Worm (Caenorhabditis elegans) whole organism, L3 larva: ENCODE measurements around the gene mrg-1.
A peak's percentile ranks its signal among the peaks of the same experiment; 100 is the strongest.

Source experiments
- R02D3.7 ChIP-seq: fragments of 150-350 bp; optimal IDR thresholded peaks from 2 replicates; lab custom pipeline; 2014; ENCODE audit warnings: missing biosample characterization, missing genetic modification characterization
- ZK546.5 ChIP-seq: sonication (generic microtip); optimal IDR thresholded peaks from 2 replicates; lab custom pipeline; 2017; ENCODE audit warnings: missing biosample characterization, missing genetic modification characterization
- aly-2 ChIP-seq: fragments of 150-350 bp; optimal IDR thresholded peaks from 2 replicates; lab custom pipeline; 2014; ENCODE audit warnings: missing biosample characterization, missing genetic modification characterization
- ama-1 ChIP-seq: fragments of 150-350 bp; optimal IDR thresholded peaks from 2 replicates; lab custom pipeline; 2018
- ceh-28 ChIP-seq: fragments of 150-350 bp; optimal IDR thresholded peaks from 2 replicates; lab custom pipeline; 2014; ENCODE audit warnings: missing biosample characterization, missing genetic modification reagents, missing genetic modification characterization
- ceh-82 ChIP-seq: fragments of 150-350 bp; optimal IDR thresholded peaks from 2 replicates; lab custom pipeline; 2014; ENCODE audit warnings: missing biosample characterization, missing genetic modification characterization
- ceh-9 ChIP-seq: sonication (generic microtip); optimal IDR thresholded peaks from 2 replicates; lab custom pipeline; 2018; ENCODE audit warnings: missing biosample characterization, missing genetic modification characterization
- daf-12 ChIP-seq: fragments of 150-350 bp; optimal IDR thresholded peaks from 2 replicates; lab custom pipeline; 2014; ENCODE audit warnings: missing biosample characterization, missing genetic modification reagents, missing genetic modification characterization
- egl-27 ChIP-seq: sonication (generic microtip); optimal IDR thresholded peaks from 4 replicates; lab custom pipeline; 2017; ENCODE audit warnings: missing biosample characterization, missing genetic modification reagents, missing genetic modification characterization
- elt-1 ChIP-seq: fragments of 150-350 bp; optimal IDR thresholded peaks from 2 replicates; lab custom pipeline; 2014; ENCODE audit warnings: missing biosample characterization, missing genetic modification characterization
- elt-2 ChIP-seq: sonication (generic microtip); optimal IDR thresholded peaks from 2 replicates; lab custom pipeline; 2016; ENCODE audit warnings: missing genetic modification reagents, mild to moderate bottlenecking, missing genetic modification characterization, missing compliant biosample characterization
- elt-3 ChIP-seq, 3 experiments: fragments of 150-350 bp in 1 of 3; sonication (generic microtip) in 2 of 3; optimal IDR thresholded peaks; 2 replicates in 2 of 3; 4 replicates in 1 of 3; lab custom pipeline; 2014 to 2017; ENCODE audit warnings: missing biosample characterization in 3 of 3, missing genetic modification characterization in 3 of 3
- eor-1 ChIP-seq, 2 experiments: fragments of 150-350 bp; optimal IDR thresholded peaks; 2 replicates each; lab custom pipeline; 2014 to 2018; ENCODE audit warnings: missing biosample characterization in 2 of 2, missing genetic modification characterization in 2 of 2
- fkh-10 ChIP-seq: sonication (generic microtip); optimal IDR thresholded peaks from 2 replicates; lab custom pipeline; 2017; ENCODE audit warnings: missing biosample characterization, missing genetic modification reagents, missing genetic modification characterization
- fkh-2 ChIP-seq: fragments of 150-350 bp; optimal IDR thresholded peaks from 2 replicates; lab custom pipeline; 2014; ENCODE audit warnings: missing biosample characterization, missing genetic modification reagents, missing genetic modification characterization
- fos-1 ChIP-seq: fragments of 150-350 bp; optimal IDR thresholded peaks from 2 replicates; lab custom pipeline; 2014; ENCODE audit warnings: missing biosample characterization, missing genetic modification characterization
- hmg-11 ChIP-seq: sonication (generic microtip); optimal IDR thresholded peaks from 2 replicates; lab custom pipeline; 2016; ENCODE audit warnings: missing genetic modification characterization, missing compliant biosample characterization
- jun-1 ChIP-seq: fragments of 150-350 bp; optimal IDR thresholded peaks from 2 replicates; lab custom pipeline; 2014; ENCODE audit warnings: missing biosample characterization, missing genetic modification reagents, missing genetic modification characterization
- lin-15B ChIP-seq: fragments of 150-350 bp; optimal IDR thresholded peaks from 2 replicates; lab custom pipeline; 2014; ENCODE audit warnings: missing biosample characterization, missing genetic modification characterization
- lin-39 ChIP-seq: fragments of 150-350 bp; optimal IDR thresholded peaks from 2 replicates; lab custom pipeline; 2018; ENCODE audit warnings: missing biosample characterization, missing genetic modification reagents, missing genetic modification characterization
- lsy-12 ChIP-seq: sonication (generic microtip); optimal IDR thresholded peaks from 2 replicates; lab custom pipeline; 2016; ENCODE audit warnings: mild to moderate bottlenecking, missing genetic modification characterization, missing compliant biosample characterization
- mdl-1 ChIP-seq: fragments of 150-350 bp; optimal IDR thresholded peaks from 2 replicates; lab custom pipeline; 2014; ENCODE audit warnings: missing biosample characterization, missing genetic modification characterization
- mml-1 ChIP-seq: fragments of 150-350 bp; sonication (generic microtip); optimal IDR thresholded peaks from 3 replicates; lab custom pipeline; 2014; ENCODE audit warnings: missing biosample characterization, missing genetic modification characterization
- nhr-11 ChIP-seq: fragments of 150-350 bp; optimal IDR thresholded peaks from 2 replicates; lab custom pipeline; 2014; ENCODE audit warnings: missing biosample characterization, missing genetic modification characterization
- nhr-12 ChIP-seq: fragments of 150-350 bp; optimal IDR thresholded peaks from 2 replicates; lab custom pipeline; 2014; ENCODE audit warnings: missing biosample characterization, missing genetic modification characterization
- nhr-23 ChIP-seq: fragments of 150-350 bp; optimal IDR thresholded peaks from 2 replicates; lab custom pipeline; 2014; ENCODE audit warnings: missing biosample characterization, missing genetic modification reagents, missing genetic modification characterization
- nhr-237 ChIP-seq: fragments of 150-350 bp; optimal IDR thresholded peaks from 2 replicates; lab custom pipeline; 2014; ENCODE audit warnings: missing biosample characterization, missing genetic modification characterization
- nhr-28 ChIP-seq: fragments of 150-350 bp; optimal IDR thresholded peaks from 2 replicates; lab custom pipeline; 2014; ENCODE audit warnings: missing biosample characterization, missing genetic modification characterization
- nhr-43 ChIP-seq: sonication (generic microtip); optimal IDR thresholded peaks from 2 replicates; lab custom pipeline; 2016; ENCODE audit warnings: mild to moderate bottlenecking, missing genetic modification characterization, missing compliant biosample characterization; ENCODE audit not compliant: poor library complexity, severe bottlenecking
- nhr-67 ChIP-seq: fragments of 150-350 bp; optimal IDR thresholded peaks from 2 replicates; lab custom pipeline; 2014; ENCODE audit warnings: missing biosample characterization, missing genetic modification characterization
- nhr-76 ChIP-seq: fragments of 150-350 bp; sonication (generic microtip); optimal IDR thresholded peaks from 5 replicates; lab custom pipeline; 2014; ENCODE audit warnings: missing biosample characterization, missing genetic modification characterization
- nhr-77 ChIP-seq: fragments of 150-350 bp; optimal IDR thresholded peaks from 2 replicates; lab custom pipeline; 2014; ENCODE audit warnings: missing biosample characterization, missing genetic modification characterization
- pha-4 ChIP-seq: fragments of 150-350 bp; optimal IDR thresholded peaks from 2 replicates; lab custom pipeline; 2014; ENCODE audit warnings: missing biosample characterization, missing genetic modification reagents, missing genetic modification characterization
- pqm-1 ChIP-seq: fragments of 150-350 bp; optimal IDR thresholded peaks from 2 replicates; lab custom pipeline; 2017; ENCODE audit warnings: missing biosample characterization, missing genetic modification characterization, inconsistent platforms
- sea-2 ChIP-seq: fragments of 150-350 bp; sonication (generic microtip); optimal IDR thresholded peaks from 4 replicates; lab custom pipeline; 2014; ENCODE audit warnings: missing biosample characterization, missing genetic modification reagents, missing genetic modification characterization
- skn-1 ChIP-seq: fragments of 150-350 bp; optimal IDR thresholded peaks from 2 replicates; lab custom pipeline; 2014; ENCODE audit warnings: missing biosample characterization, missing genetic modification characterization
- snpc-4 ChIP-seq: fragments of 150-350 bp; optimal IDR thresholded peaks from 2 replicates; lab custom pipeline; 2014; ENCODE audit warnings: missing biosample characterization, missing genetic modification characterization
- tbx-2 ChIP-seq: sonication (generic microtip); optimal IDR thresholded peaks from 2 replicates; lab custom pipeline; 2016; ENCODE audit warnings: mild to moderate bottlenecking, missing genetic modification characterization, missing compliant biosample characterization
- unc-39 ChIP-seq: sonication (generic microtip); optimal IDR thresholded peaks from 4 replicates; lab custom pipeline; 2017; ENCODE audit warnings: missing biosample characterization, missing genetic modification characterization
- unc-62 ChIP-seq: fragments of 150-350 bp; sonication (generic microtip); optimal IDR thresholded peaks from 4 replicates; lab custom pipeline; 2014; ENCODE audit warnings: missing biosample characterization, missing genetic modification reagents, missing genetic modification characterization
- zag-1 ChIP-seq: fragments of 150-350 bp; optimal IDR thresholded peaks from 2 replicates; lab custom pipeline; 2014; ENCODE audit warnings: missing biosample characterization, missing genetic modification characterization
- ztf-11 ChIP-seq: fragments of 150-350 bp; optimal IDR thresholded peaks from 2 replicates; lab custom pipeline; 2014; ENCODE audit warnings: missing biosample characterization, missing genetic modification characterization
- ztf-4 ChIP-seq: fragments of 150-350 bp; optimal IDR thresholded peaks from 2 replicates; lab custom pipeline; 2014; ENCODE audit warnings: missing biosample characterization, missing genetic modification characterization

The mrg-1 gene

DNA sequence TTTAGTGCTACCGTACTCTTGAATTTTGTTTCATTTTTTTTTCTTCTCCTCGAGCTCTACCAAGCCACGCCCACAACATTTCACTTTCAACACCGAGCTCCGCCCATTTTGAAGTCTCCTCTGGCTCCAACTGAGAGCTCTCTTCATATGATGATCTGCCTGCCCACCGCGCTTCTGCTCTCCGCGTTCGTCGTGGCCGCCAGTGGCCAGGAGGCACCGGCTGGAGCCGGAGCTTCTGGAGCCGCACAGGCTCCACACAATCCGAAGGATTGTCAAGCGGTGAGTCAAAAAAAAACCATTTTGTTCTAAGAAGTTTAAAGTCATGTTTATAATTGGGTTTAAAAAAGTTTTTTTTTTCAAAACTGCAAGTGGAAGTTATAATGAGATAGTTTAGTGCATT lies 35.9 kb upstream of the mrg-1 start, which contains the start of gene flp-14:
Gene flp-14, plus strand, starts transcription at position 146 of the 400 bp plus-strand sequence.
- TF ChIP-seq nhr-28 (no peak), nhr-23 (tag; lab: Kevin White, UChicago) (no peak), egl-27 (tag; lab: Kevin White, UChicago) (no peak)

DNA sequence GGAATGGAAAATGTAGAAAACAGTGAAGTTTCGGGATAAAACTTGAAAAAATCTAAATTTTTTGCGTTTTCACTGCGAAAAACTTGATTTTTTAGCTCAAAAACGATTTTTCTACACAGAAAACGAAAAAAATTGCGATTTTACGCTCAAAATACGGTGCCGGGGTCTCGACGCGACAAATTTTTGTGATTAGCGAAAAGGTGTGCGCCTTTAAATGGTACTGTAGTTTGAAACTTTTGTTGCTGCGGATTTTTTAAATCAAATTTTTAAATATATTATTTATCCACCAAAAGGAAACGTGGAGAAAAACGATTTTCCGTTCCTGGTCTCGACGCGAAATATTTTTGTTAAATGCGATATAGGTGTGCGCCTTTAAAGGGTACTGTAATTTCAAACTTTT lies 32.8 kb upstream of the mrg-1 start:
- TF ChIP-seq mml-1 (tag; lab: Kevin White, UChicago): no peak
- TF ChIP-seq fos-1 (tag; lab: Kevin White, UChicago): no peak
- TF ChIP-seq mdl-1 (tag; lab: Kevin White, UChicago): no peak
- TF ChIP-seq nhr-76 (tag; lab: Kevin White, UChicago): no peak
- TF ChIP-seq nhr-77: no peak
- no peak for TF ChIP-seq jun-1
- no peak for TF ChIP-seq zag-1 (tag; lab: Kevin White, UChicago)
- TF ChIP-seq ztf-4 (tag; lab: Kevin White, UChicago): no peak
- no peak for TF ChIP-seq pqm-1 (tag; lab: Kevin White, UChicago)
- TF ChIP-seq tbx-2 (tag; lab: Kevin White, UChicago): no peak
- TF ChIP-seq ceh-82 (tag; lab: Kevin White, UChicago): no peak
- no peak for TF ChIP-seq hmg-11 (tag; lab: Kevin White, UChicago)
- TF ChIP-seq nhr-237: no peak

DNA sequence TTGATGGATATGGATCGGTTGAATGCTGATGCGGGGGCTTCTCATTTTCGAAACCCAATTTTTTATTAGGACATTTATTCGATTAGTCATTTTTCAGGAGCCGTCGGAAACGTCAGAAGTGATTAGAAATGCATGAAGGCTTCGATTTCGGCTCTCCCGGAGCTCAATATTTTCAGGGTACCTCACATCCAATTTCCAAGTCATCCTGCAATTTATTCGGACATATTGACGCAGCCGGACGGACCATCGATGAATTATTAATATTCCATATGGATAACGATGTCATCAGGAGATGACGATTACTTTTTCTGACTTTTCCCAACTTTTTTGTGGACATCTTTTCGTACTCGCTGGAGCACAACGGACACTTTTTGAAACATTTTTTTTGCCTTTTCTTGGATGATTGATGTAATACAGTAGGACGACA lies 32.2 kb upstream of the mrg-1 start:
- no peak for TF ChIP-seq mdl-1 (tag; lab: Kevin White, UChicago)
- no peak for TF ChIP-seq ztf-11 (tag; lab: Kevin White, UChicago)
- no peak for TF ChIP-seq nhr-67
- no peak for TF ChIP-seq mml-1 (tag; lab: Kevin White, UChicago)
- TF ChIP-seq ztf-4 (tag; lab: Kevin White, UChicago): no peak
- TF ChIP-seq ama-1: peak; percentile 70
- TF ChIP-seq elt-2 (tag; lab: Kevin White, UChicago): peak; percentile 37
- no peak for TF ChIP-seq nhr-12 (tag; lab: Kevin White, UChicago)
- no peak for TF ChIP-seq ceh-82 (tag; lab: Kevin White, UChicago)
- TF ChIP-seq nhr-28: no peak
- peak; percentile 63 for TF ChIP-seq ceh-28 (tag; lab: Kevin White, UChicago)
- peak; percentile 12 for TF ChIP-seq tbx-2 (tag; lab: Kevin White, UChicago)
- peak; percentile 22 for TF ChIP-seq lsy-12 (tag; lab: Kevin White, UChicago)
- TF ChIP-seq R02D3.7 (tag; lab: Kevin White, UChicago): peak; percentile 46
- peak; percentile 87 for TF ChIP-seq nhr-43
- peak; percentile 2 for TF ChIP-seq pha-4
- TF ChIP-seq lin-39 (tag; lab: Kevin White, UChicago): peak; percentile 44
- TF ChIP-seq aly-2 (tag; lab: Kevin White, UChicago): peak; percentile 86
- TF ChIP-seq nhr-11 (tag; lab: Kevin White, UChicago): peak; percentile 42
- TF ChIP-seq, all 47 proteins: peak for 11

DNA sequence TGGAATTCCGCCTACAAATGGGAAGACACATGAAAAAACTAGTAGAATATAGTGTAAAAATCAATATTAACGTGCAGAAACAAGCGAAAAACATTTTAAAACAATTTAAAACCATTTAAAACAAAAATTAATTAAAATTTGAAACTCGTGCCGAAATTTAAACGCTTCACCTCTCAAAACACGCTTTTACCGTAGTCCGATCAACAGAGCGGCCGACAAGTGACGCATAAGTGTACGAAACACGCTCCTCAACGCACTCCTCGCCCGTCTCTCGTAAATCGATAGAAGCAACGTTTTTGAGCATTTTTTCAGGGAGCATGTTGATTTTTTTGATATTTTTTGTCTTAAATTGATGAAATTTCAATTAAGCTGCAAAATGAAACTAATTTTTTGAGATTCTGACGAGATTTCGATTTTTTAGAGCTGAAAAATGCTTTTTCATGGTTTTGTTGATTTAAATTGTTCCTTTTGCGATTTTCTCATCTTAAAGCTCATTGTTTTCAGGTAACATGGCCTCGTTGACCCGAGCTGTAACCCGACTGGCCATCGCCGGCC lies 30.6 kb upstream of the mrg-1 start, which contains the start of gene cox-5A:
Gene cox-5A, plus strand, starts transcription at position 505 of the 555 bp plus-strand sequence.
- TF ChIP-seq lsy-12 (tag; lab: Kevin White, UChicago) (peak; percentile 99), ztf-11 (tag; lab: Kevin White, UChicago) (no peak), nhr-76 (tag; lab: Kevin White, UChicago) (peak; percentile 80), R02D3.7 (tag; lab: Kevin White, UChicago) (peak; percentile 94), ceh-9 (tag; lab: Kevin White, UChicago) (no peak), ceh-82 (tag; lab: Kevin White, UChicago) (peak; percentile 97), hmg-11 (tag; lab: Kevin White, UChicago) (peak; percentile 99), lin-15B (tag; lab: Kevin White, UChicago) (peak; percentile 99), ama-1 (peak; percentile 73), unc-39 (tag; lab: Kevin White, UChicago) (peak; percentile 25), ZK546.5 (peak; percentile 67), elt-1 (tag; lab: Kevin White, UChicago) (peak; percentile 87), jun-1 (peak; percentile 98), skn-1 (tag; lab: Kevin White, UChicago) (peak; percentile 97), pha-4 (peak; percentile 100), ceh-28 (tag; lab: Kevin White, UChicago) (peak; percentile 99), snpc-4 (tag; lab: Kevin White, UChicago) (peak; percentile 97), zag-1 (tag; lab: Kevin White, UChicago) (peak; percentile 85), fkh-10 (GFP tag; lab: Kevin White, UChicago) (peak; percentile 98), eor-1 (tag; optimal IDR thresholded peaks at IDR 0.05; lab: Kevin White, UChicago) (peak in 1 of 2 experiments; percentile 11), nhr-77 (peak; percentile 92), daf-12 (tag; lab: Kevin White, UChicago) (peak; percentile 78), egl-27 (tag; lab: Kevin White, UChicago) (peak; percentile 93), sea-2 (GFP tag; lab: Kevin White, UChicago) (peak; percentile 85), pqm-1 (tag; lab: Kevin White, UChicago) (peak; percentile 95), nhr-67 (peak; percentile 10), elt-3 (tag; optimal IDR thresholded peaks at IDR 0.05; lab: Kevin White, UChicago) (peak in 2 of 3 experiments; percentile 44 to 85), fkh-2 (peak; percentile 37), nhr-23 (tag; lab: Kevin White, UChicago) (peak; percentile 100), nhr-12 (tag; lab: Kevin White, UChicago) (no peak), nhr-237 (peak; percentile 26), tbx-2 (tag; lab: Kevin White, UChicago) (peak; percentile 97), lin-39 (tag; lab: Kevin White, UChicago) (peak; percentile 99), unc-62 (GFP tag; lab: Kevin White, UChicago) (peak; percentile 95), nhr-28 (peak; percentile 70), ztf-4 (tag; lab: Kevin White, UChicago) (peak; percentile 95), mdl-1 (tag; lab: Kevin White, UChicago) (peak; percentile 58)
